Fruit fly (Drosophila melanogaster) whole organism, embryonic: Measurements from ENCODE around the gene Tnks.

Source experiments
- Adf1 ChIP-seq: fragments of 200-800 bp; sonication (Bioruptor generic); IDR thresholded peaks from 2 replicates; pipeline ENCODE4 v1.3.6; 2022; ENCODE audit warnings: missing biosample characterization, missing genetic modification characterization
- CG10431 ChIP-seq: fragments of 200-800 bp; sonication (Bioruptor generic); optimal IDR thresholded peaks from 3 replicates; lab custom pipeline; 2018; ENCODE audit warnings: missing biosample characterization, mild to moderate bottlenecking, missing genetic modification characterization
- CG11247 ChIP-seq: fragments of 200-800 bp; sonication (Bioruptor generic); IDR thresholded peaks from 2 replicates; pipeline ENCODE4 v1.3.6; 2022; ENCODE audit warnings: missing biosample characterization, missing genetic modification characterization
- CG1233 ChIP-seq: fragments of 200-800 bp; sonication (Bioruptor generic); optimal IDR thresholded peaks from 4 replicates; lab custom pipeline; 2018; ENCODE audit warnings: missing biosample characterization, mild to moderate bottlenecking, missing genetic modification characterization
- CG17186 ChIP-seq: fragments of 200-800 bp; sonication (Bioruptor generic); optimal IDR thresholded peaks from 3 replicates; lab custom pipeline; 2017; ENCODE audit warnings: missing biosample characterization, missing genetic modification reagents, missing genetic modification characterization
- CG17829 ChIP-seq: fragments of 200-800 bp; optimal IDR thresholded peaks from 2 replicates; lab custom pipeline; 2019; ENCODE audit warnings: missing biosample characterization, mild to moderate bottlenecking, missing genetic modification characterization, moderate library complexity
- CG6272 ChIP-seq: fragments of 200-800 bp; sonication (Bioruptor generic); IDR thresholded peaks from 2 replicates; pipeline ENCODE4 v1.3.6; 2022; ENCODE audit warnings: missing biosample characterization, missing genetic modification characterization
- CG8290 ChIP-seq, 3 experiments: fragments of 200-800 bp; sonication (Bioruptor generic); optimal IDR thresholded peaks; 2 replicates each; lab custom pipeline; 2016 to 2019; ENCODE audit warnings: missing biosample characterization in 3 of 3, missing genetic modification characterization in 3 of 3, mild to moderate bottlenecking in 2 of 3, moderate library complexity in 1 of 3
- CG9727 ChIP-seq: fragments of 200-800 bp; sonication (Bioruptor generic); optimal IDR thresholded peaks from 3 replicates; lab custom pipeline; 2017; ENCODE audit warnings: missing biosample characterization, mild to moderate bottlenecking, missing genetic modification characterization
- CG9797 ChIP-seq: fragments of 200-800 bp; sonication (Bioruptor generic); optimal IDR thresholded peaks from 3 replicates; lab custom pipeline; 2018; ENCODE audit warnings: missing biosample characterization, mild to moderate bottlenecking, missing genetic modification characterization
- CkIIα-i1 ChIP-seq: fragments of 200-800 bp; sonication (Bioruptor generic); IDR thresholded peaks from 2 replicates; pipeline ENCODE4 v1.3.6; 2022; ENCODE audit warnings: missing biosample characterization, missing genetic modification characterization
- CoRest ChIP-seq: fragments of 200-800 bp; sonication (Bioruptor generic); optimal IDR thresholded peaks from 3 replicates; lab custom pipeline; 2018; ENCODE audit warnings: missing biosample characterization, mild to moderate bottlenecking, missing genetic modification characterization, moderate library complexity
- Dbx ChIP-seq: fragments of 200-800 bp; sonication (Bioruptor generic); IDR thresholded peaks from 3 replicates; pipeline ENCODE4 v1.3.6; 2022; ENCODE audit warnings: missing biosample characterization, missing genetic modification characterization
- Eip74EF ChIP-seq, 2 experiments: fragments of 200-800 bp in 1 of 2; fragments of >200 bp in 1 of 2; sonication (Bioruptor generic) in 1 of 2; optimal IDR thresholded peaks; 2 replicates each; lab custom pipeline; 2017 to 2019; ENCODE audit warnings: missing biosample characterization in 2 of 2, missing genetic modification characterization in 2 of 2, mild to moderate bottlenecking in 1 of 2, moderate library complexity in 1 of 2
- HLH3B ChIP-seq: fragments of 200-800 bp; sonication (Bioruptor generic); IDR thresholded peaks from 2 replicates; pipeline ENCODE4 v1.3.6; 2022; ENCODE audit warnings: missing biosample characterization, missing genetic modification characterization
- HLH54F ChIP-seq: fragments of 200-800 bp; sonication (Bioruptor generic); optimal IDR thresholded peaks from 3 replicates; lab custom pipeline; 2016; ENCODE audit warnings: missing biosample characterization, missing genetic modification characterization
- HmgZ ChIP-seq: fragments of 200-800 bp; sonication (Bioruptor generic); optimal IDR thresholded peaks from 2 replicates; lab custom pipeline; 2018; ENCODE audit warnings: missing biosample characterization, mild to moderate bottlenecking, missing genetic modification characterization
- Hsf ChIP-seq: fragments of 200-800 bp; sonication (Bioruptor generic); optimal IDR thresholded peaks from 3 replicates; lab custom pipeline; 2016; ENCODE audit warnings: missing biosample characterization, missing genetic modification characterization
- Neu2 ChIP-seq: fragments of 200-800 bp; sonication (Bioruptor generic); optimal IDR thresholded peaks from 3 replicates; lab custom pipeline; 2016; ENCODE audit warnings: missing biosample characterization, missing genetic modification characterization, borderline replicate concordance
- Oli ChIP-seq: fragments of 200-800 bp; sonication (Bioruptor generic); optimal IDR thresholded peaks from 2 replicates; lab custom pipeline; 2018; ENCODE audit warnings: missing biosample characterization, mild to moderate bottlenecking, missing genetic modification characterization, moderate library complexity
- Scr ChIP-seq: fragments of 200-800 bp; sonication (Bioruptor generic); IDR thresholded peaks from 2 replicates; pipeline ENCODE4 v1.3.6; 2022; ENCODE audit warnings: missing biosample characterization, missing genetic modification characterization; ENCODE audit not compliant: partially characterized antibody
- Taf1 ChIP-seq: fragments of 200-800 bp; sonication (Bioruptor generic); IDR thresholded peaks from 2 replicates; pipeline ENCODE4 v1.3.6; 2022; ENCODE audit warnings: missing biosample characterization, missing genetic modification characterization
- Trl ChIP-seq, 3 experiments: fragments of >200 bp in 2 of 3; fragments of 200-800 bp in 1 of 3; sonication (Bioruptor generic) in 1 of 3; optimal IDR thresholded peaks; 2 replicates in 1 of 3; 3 replicates in 2 of 3; lab custom pipeline; 2016 to 2017; ENCODE audit warnings: missing biosample characterization in 1 of 3, missing genetic modification characterization in 1 of 3
- ac ChIP-seq: fragments of 200-800 bp; sonication (Bioruptor generic); optimal IDR thresholded peaks from 3 replicates; lab custom pipeline; 2017; ENCODE audit warnings: missing biosample characterization, mild to moderate bottlenecking, missing genetic modification characterization
- amos ChIP-seq: fragments of 200-800 bp; sonication (Bioruptor generic); IDR thresholded peaks from 2 replicates; pipeline ENCODE4 v1.3.6; 2022; ENCODE audit warnings: missing biosample characterization, missing genetic modification characterization; ENCODE audit not compliant: partially characterized antibody
- ara ChIP-seq: fragments of 200-800 bp; sonication (Bioruptor generic); IDR thresholded peaks from 2 replicates; pipeline ENCODE4 v1.3.6; 2022; ENCODE audit warnings: missing biosample characterization, missing genetic modification characterization
- bigmax ChIP-seq: fragments of 200-800 bp; sonication (Bioruptor generic); optimal IDR thresholded peaks from 2 replicates; lab custom pipeline; 2018; ENCODE audit warnings: missing biosample characterization, mild to moderate bottlenecking, missing genetic modification characterization
- cad ChIP-seq: fragments of >200 bp; optimal IDR thresholded peaks from 2 replicates; lab custom pipeline; 2017; ENCODE audit warnings: missing biosample characterization, missing genetic modification characterization
- cg ChIP-seq: fragments of 200-800 bp; sonication (Bioruptor generic); optimal IDR thresholded peaks from 3 replicates; lab custom pipeline; 2019; ENCODE audit warnings: missing biosample characterization, mild to moderate bottlenecking, missing genetic modification characterization, moderate library complexity
- chinmo ChIP-seq: fragments of 200-800 bp; sonication (Bioruptor generic); IDR thresholded peaks from 4 replicates; pipeline ENCODE4 v1.3.6; 2022; ENCODE audit warnings: missing biosample characterization, missing genetic modification characterization; ENCODE audit not compliant: partially characterized antibody
- chm ChIP-seq: fragments of 200-800 bp; sonication (Bioruptor generic); IDR thresholded peaks from 2 replicates; pipeline ENCODE4 v1.3.6; 2022; ENCODE audit warnings: missing biosample characterization, missing genetic modification characterization
- ci ChIP-seq: fragments of 200-800 bp; sonication (Bioruptor generic); IDR thresholded peaks from 3 replicates; pipeline ENCODE4 v1.3.6; 2022; ENCODE audit warnings: missing biosample characterization, missing genetic modification characterization
- dmrt11E ChIP-seq: fragments of 200-800 bp; sonication (Bioruptor generic); optimal IDR thresholded peaks from 3 replicates; lab custom pipeline; 2018; ENCODE audit warnings: missing biosample characterization, mild to moderate bottlenecking, missing genetic modification characterization, moderate library complexity
- gce ChIP-seq: fragments of 200-800 bp; sonication (Bioruptor generic); IDR thresholded peaks from 3 replicates; pipeline ENCODE4 v1.3.6; 2022; ENCODE audit warnings: missing biosample characterization, missing genetic modification characterization
- grn ChIP-seq: fragments of 200-800 bp; sonication (Bioruptor generic); optimal IDR thresholded peaks from 3 replicates; lab custom pipeline; 2017; ENCODE audit warnings: missing biosample characterization, missing genetic modification characterization
- mld ChIP-seq: fragments of 200-800 bp; sonication (Bioruptor generic); IDR thresholded peaks from 3 replicates; pipeline ENCODE4 v1.3.6; 2022; ENCODE audit warnings: missing biosample characterization, missing genetic modification characterization; ENCODE audit not compliant: partially characterized antibody
- nmo ChIP-seq: fragments of 200-800 bp; sonication (Bioruptor generic); optimal IDR thresholded peaks from 2 replicates; lab custom pipeline; 2018; ENCODE audit warnings: missing biosample characterization, mild to moderate bottlenecking, missing genetic modification characterization, moderate library complexity
- onecut ChIP-seq: fragments of 200-800 bp; sonication (Bioruptor generic); IDR thresholded peaks from 2 replicates; pipeline ENCODE4 v1.3.6; 2022; ENCODE audit warnings: missing biosample characterization, missing genetic modification characterization
- pzg ChIP-seq: fragments of 200-800 bp; sonication (Bioruptor generic); optimal IDR thresholded peaks from 3 replicates; lab custom pipeline; 2018; ENCODE audit warnings: missing biosample characterization, mild to moderate bottlenecking, missing genetic modification characterization, moderate library complexity
- row ChIP-seq: fragments of 200-800 bp; sonication (Bioruptor generic); IDR thresholded peaks from 3 replicates; pipeline ENCODE4 v1.3.6; 2022; ENCODE audit warnings: missing biosample characterization, missing genetic modification characterization
- run ChIP-seq: fragments of 200-800 bp; sonication (Bioruptor generic); optimal IDR thresholded peaks from 3 replicates; lab custom pipeline; 2018; ENCODE audit warnings: missing biosample characterization, mild to moderate bottlenecking, missing genetic modification characterization
- sd ChIP-seq: fragments of 200-800 bp; sonication (Bioruptor generic); optimal IDR thresholded peaks from 3 replicates; lab custom pipeline; 2018; ENCODE audit warnings: missing biosample characterization, mild to moderate bottlenecking, missing genetic modification characterization, moderate library complexity
- stwl ChIP-seq: fragments of 200-800 bp; sonication (Bioruptor generic); optimal IDR thresholded peaks from 3 replicates; lab custom pipeline; 2018; ENCODE audit warnings: missing biosample characterization, mild to moderate bottlenecking, missing genetic modification characterization, moderate library complexity
- tgo ChIP-seq: fragments of 200-800 bp; sonication (Bioruptor generic); IDR thresholded peaks from 3 replicates; pipeline ENCODE4 v1.3.6; 2022; ENCODE audit warnings: missing biosample characterization, missing genetic modification characterization
- tll ChIP-seq, 2 experiments: fragments of 200-800 bp in 1 of 2; fragments of >200 bp in 1 of 2; sonication (Bioruptor generic) in 1 of 2; optimal IDR thresholded peaks; 2 replicates each; lab custom pipeline; 2017 to 2019; ENCODE audit warnings: missing biosample characterization in 2 of 2, missing genetic modification characterization in 2 of 2, mild to moderate bottlenecking in 1 of 2, moderate library complexity in 1 of 2
- tna ChIP-seq: fragments of 200-800 bp; sonication (Bioruptor generic); IDR thresholded peaks from 2 replicates; pipeline ENCODE4 v1.3.6; 2022; ENCODE audit warnings: missing biosample characterization, missing genetic modification characterization; ENCODE audit not compliant: partially characterized antibody
- unc-4 ChIP-seq: fragments of 200-800 bp; sonication (Bioruptor generic); IDR thresholded peaks from 2 replicates; pipeline ENCODE4 v1.3.6; 2022; ENCODE audit warnings: missing biosample characterization, missing genetic modification characterization; ENCODE audit not compliant: partially characterized antibody

Tnks gene

dm6 chr3R:25647577-25648257 lies 13.4 kb downstream of the Tnks start (continued):
- TF ChIP-seq CG17186 (GFP tag; lab: Kevin White, UChicago) (peak; percentile 60), chm (GFP tag; lab: Robert Waterston, UW) (peak; percentile 65), Scr (peak; percentile 67), CG8290 (GFP tag; optimal IDR thresholded peaks at IDR 0.05; lab: Kevin White, UChicago) (peak; percentile 97), CG8290 (tag; optimal IDR thresholded peaks at IDR 0.05; lab: Kevin White, UChicago) (peak; percentile 65 to 98), stwl (tag; lab: Kevin White, UChicago) (peak; percentile 86), Oli (tag; lab: Kevin White, UChicago) (no peak), ci (GFP tag; lab: Robert Waterston, UW) (peak; percentile 82), ara (GFP tag; lab: Robert Waterston, UW) (peak; percentile 45; the same call in 1 of the 2 replicates), tgo (peak; percentile 28; the same call in 1 of the 3 replicates), Adf1 (GFP tag; lab: Robert Waterston, UW) (peak; percentile 98), CG9797 (no peak), CG11247 (peak; percentile 26; the same call in 1 of the 2 replicates), pzg (GFP tag; lab: Kevin White, UChicago) (peak; percentile 20), bigmax (GFP tag; lab: Kevin White, UChicago) (peak; percentile 44), CG17829 (tag; lab: Kevin White, UChicago) (peak; percentile 36), cad (GFP tag; lab: Kevin White, UChicago) (peak; percentile 66), mld (GFP tag; lab: Robert Waterston, UW) (peak; percentile 89), tll (GFP tag; optimal IDR thresholded peaks at IDR 0.05; lab: Kevin White, UChicago) (no peak), cg (GFP tag; lab: Kevin White, UChicago) (peak; percentile 87), CG9727 (GFP tag; lab: Kevin White, UChicago) (no peak), sd (tag; lab: Kevin White, UChicago) (peak; percentile 5), chinmo (GFP tag; lab: Robert Waterston, UW) (peak; percentile 99), row (GFP tag; lab: Robert Waterston, UW) (peak; percentile 31; the same call in 1 of the 3 replicates), amos (GFP tag; lab: Robert Waterston, UW) (peak; percentile 68), Hsf (no peak), CkIIα-i1 (no peak), dmrt11E (tag; lab: Kevin White, UChicago) (no peak), CG10431 (GFP tag; lab: Kevin White, UChicago) (peak; percentile 28), CG6272 (GFP tag; lab: Robert Waterston, UW) (no peak), CG1233 (GFP tag; lab: Kevin White, UChicago) (peak; percentile 37), grn (GFP tag; lab: Kevin White, UChicago) (no peak), Trl (optimal IDR thresholded peaks at IDR 0.05; lab: Kevin White, UChicago) (no peak), Trl (GFP tag; optimal IDR thresholded peaks at IDR 0.05; lab: Kevin White, UChicago) (peak; percentile 51), Eip74EF (GFP tag; optimal IDR thresholded peaks at IDR 0.05; lab: Kevin White, UChicago) (peak in 1 of 2 experiments; percentile 28), ac (GFP tag; lab: Kevin White, UChicago) (no peak), HLH54F (GFP tag; lab: Kevin White, UChicago) (no peak), unc-4 (GFP tag; lab: Robert Waterston, UW) (peak; percentile 25; the same call in 1 of the 2 replicates), Taf1 (GFP tag; lab: Robert Waterston, UW) (no peak), CoRest (tag; lab: Kevin White, UChicago) (peak; percentile 15), nmo (GFP tag; lab: Kevin White, UChicago) (peak; percentile 27), Neu2 (GFP tag; lab: Kevin White, UChicago) (peak; percentile 3), onecut (peak; percentile 12), tna (GFP tag; lab: Robert Waterston, UW) (peak; percentile 89), HmgZ (tag; lab: Kevin White, UChicago) (peak; percentile 17), gce (GFP tag; lab: Robert Waterston, UW) (peak; percentile 16; the same call in 1 of the 3 replicates), HLH3B (GFP tag; lab: Robert Waterston, UW) (peak; percentile 46; the same call in 1 of the 2 replicates), run (no peak), Dbx (peak; percentile 49; the same call in 1 of the 3 replicates)
